Worm (Caenorhabditis elegans) whole organism, midembryonic: ENCODE data around the gene Y38E10A.8.

Experiments used
- T22C8.4 ChIP-seq: fragments of 200-800 bp; sonication (Bioruptor generic); IDR thresholded peaks from 2 replicates; pipeline ENCODE4 v1.3.6; 2022; ENCODE audit warnings: missing genetic modification characterization, missing compliant biosample characterization
- cog-1 ChIP-seq: sonication (generic microtip); optimal IDR thresholded peaks from 2 replicates; lab custom pipeline; 2016; ENCODE audit warnings: missing genetic modification characterization, missing compliant biosample characterization
- flt-1 ChIP-seq: fragments of 200-800 bp; sonication (Bioruptor generic); IDR thresholded peaks from 2 replicates; pipeline ENCODE4 v1.3.6; 2022; ENCODE audit warnings: missing genetic modification characterization, missing compliant biosample characterization
- klf-2 ChIP-seq: fragments of 200-800 bp; sonication (Bioruptor generic); conservative IDR thresholded peaks from 2 replicates; pipeline ENCODE4 v1.3.6; 2022; ENCODE audit warnings: missing genetic modification reagents, missing genetic modification characterization, missing compliant biosample characterization
- med-1 ChIP-seq: sonication (generic microtip); optimal IDR thresholded peaks from 2 replicates; lab custom pipeline; 2017; ENCODE audit warnings: missing genetic modification characterization, mild to moderate bottlenecking, missing compliant biosample characterization, antibody characterized with exemption, missing genetic modification reagents; ENCODE audit not compliant: insufficient read depth
- ref-1 ChIP-seq: fragments of 200-800 bp; sonication (Bioruptor generic); conservative IDR thresholded peaks from 2 replicates; pipeline ENCODE4 v1.3.6; 2022; ENCODE audit warnings: missing genetic modification reagents, missing genetic modification characterization, missing compliant biosample characterization
- tab-1 ChIP-seq: fragments of 200-800 bp; sonication (Bioruptor generic); IDR thresholded peaks from 2 replicates; pipeline ENCODE4 v1.3.6; 2022; ENCODE audit warnings: missing genetic modification characterization, missing compliant biosample characterization
- ztf-23 ChIP-seq: fragments of 200-800 bp; sonication (Bioruptor generic); IDR thresholded peaks from 2 replicates; pipeline ENCODE4 v1.3.6; 2022; ENCODE audit warnings: missing genetic modification reagents, missing genetic modification characterization, missing compliant biosample characterization
- ztf-29 ChIP-seq: fragments of 200-800 bp; sonication (Bioruptor generic); IDR thresholded peaks from 2 replicates; pipeline ENCODE4 v1.3.6; 2022; ENCODE audit warnings: missing genetic modification reagents, missing genetic modification characterization, missing compliant biosample characterization

DNA sequence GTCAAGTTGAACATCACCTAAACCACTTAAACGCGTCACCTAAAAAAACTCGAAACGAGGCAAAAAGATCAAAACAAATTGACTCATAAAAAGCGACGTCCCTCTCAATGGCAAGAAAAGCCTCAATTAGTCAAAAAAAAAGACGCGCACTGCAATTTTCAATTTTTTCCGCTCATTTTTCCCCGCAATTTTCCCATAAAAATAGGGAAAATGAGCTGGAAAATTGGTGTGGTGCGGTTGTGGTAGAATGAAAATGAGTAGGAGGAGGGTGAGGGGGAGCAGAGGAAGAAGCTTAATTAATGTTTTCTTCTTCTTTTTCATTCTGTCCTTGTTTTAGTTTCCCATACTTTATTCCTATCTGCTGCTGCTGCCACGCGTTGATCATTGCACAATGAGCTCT is 50.6 kb downstream of the Y38E10A.8 start:
- TF ChIP-seq ref-1 (GFP tag; lab: Robert Waterston, UW) (no peak), ztf-29 (GFP tag; lab: Robert Waterston, UW) (no peak), cog-1 (tag; lab: Kevin White, UChicago) (no peak), ztf-23 (GFP tag; lab: Robert Waterston, UW) (no peak), flt-1 (GFP tag; lab: Robert Waterston, UW) (no peak), tab-1 (no peak), klf-2 (GFP tag; lab: Robert Waterston, UW) (no peak), T22C8.4 (no peak), med-1 (no peak)
